Fruit fly (Drosophila melanogaster): ENCODE results near the gene CG5274.

Gene CG5274

DNA sequence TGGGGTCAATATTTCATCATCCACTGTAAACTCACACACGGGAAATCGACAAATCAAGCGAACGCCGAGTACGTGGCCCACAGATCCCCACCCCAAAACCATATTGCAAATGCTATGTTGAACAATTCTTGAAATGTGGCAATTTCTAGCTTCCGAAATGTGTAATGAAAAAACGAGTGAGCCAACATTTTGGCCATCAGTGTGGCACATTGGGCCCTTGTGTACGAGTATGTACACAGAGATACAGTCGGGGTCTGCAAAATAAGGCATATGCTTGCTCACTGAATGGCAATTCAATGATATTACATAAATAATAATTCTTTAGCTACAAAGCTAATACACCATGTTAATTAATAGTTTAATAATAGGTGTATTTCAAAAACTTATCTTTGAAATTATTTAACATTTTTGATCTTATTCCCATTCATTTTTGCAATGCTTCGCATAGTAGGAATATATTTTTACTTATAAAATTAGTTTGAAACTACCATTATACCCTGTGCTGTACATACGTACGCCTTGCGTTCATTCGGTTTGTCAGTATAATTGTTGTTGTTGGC lies 27.8 kb downstream of the CG5274 start (continued):
- TF ChIP-seq Oli (tag; optimal IDR thresholded peaks at IDR 0.05) (peak; percentile 90), sima (GFP tag; optimal IDR thresholded peaks at IDR 0.05) (peak; percentile 49), CG15073 (GFP tag; optimal IDR thresholded peaks at IDR 0.05) (peak; percentile 99), amos (GFP tag; IDR thresholded peaks at IDR 0.05; ENCODE audit: partially characterized antibody) (no peak), Mad (GFP tag; optimal IDR thresholded peaks at IDR 0.05) (peak; percentile 82), CG9215 (GFP tag; IDR thresholded peaks at IDR 0.05) (peak; percentile 83), gcm2 (GFP tag; optimal IDR thresholded peaks at IDR 0.05) (peak; percentile 66), lmd (GFP tag; IDR thresholded peaks at IDR 0.05) (peak; percentile 88), Adf1 (GFP tag; IDR thresholded peaks at IDR 0.05) (peak; percentile 66; the same call in 1 of the 2 replicates), chif (GFP tag; optimal IDR thresholded peaks at IDR 0.05) (peak; percentile 36 to 66), CG11398 (GFP tag; optimal IDR thresholded peaks at IDR 0.05) (peak; percentile 70), fd96Cb (tag; optimal IDR thresholded peaks at IDR 0.05) (peak; percentile 84), CG10366 (GFP tag; IDR thresholded peaks at IDR 0.05) (peak; percentile 78), CG4328 (GFP tag; optimal IDR thresholded peaks at IDR 0.05) (peak; percentile 87), Bteb2 (GFP tag; optimal IDR thresholded peaks at IDR 0.05) (peak; percentile 82), Ets65A (GFP tag) (peak; percentile 92), CG11456 (GFP tag; IDR thresholded peaks at IDR 0.05) (peak; percentile 83; the same call in 2 of the 3 replicates), CrebB (tag; optimal IDR thresholded peaks at IDR 0.05) (peak; percentile 77), Sry-β (GFP tag; optimal IDR thresholded peaks at IDR 0.05) (no peak), Hr39 (optimal IDR thresholded peaks at IDR 0.05) (no peak), CTCF (GFP tag; optimal IDR thresholded peaks at IDR 0.05) (peak; percentile 33), ttk (GFP tag; IDR thresholded peaks at IDR 0.05) (peak; percentile 66), CG15269 (tag; optimal IDR thresholded peaks at IDR 0.05) (peak; percentile 94), klu (GFP tag; IDR thresholded peaks at IDR 0.05) (peak; percentile 82), zfh2 (GFP tag; optimal IDR thresholded peaks at IDR 0.05) (peak; percentile 85), shn (GFP tag; optimal IDR thresholded peaks at IDR 0.05) (peak; percentile 69), Med (GFP tag) (peak; percentile 96), row (GFP tag; IDR thresholded peaks at IDR 0.05) (peak; percentile 94), wek (GFP tag; optimal IDR thresholded peaks at IDR 0.05) (peak; percentile 26), dati (GFP tag; IDR thresholded peaks at IDR 0.05) (no peak; the same call in 1 of the 2 replicates), CG11093 (GFP tag; IDR thresholded peaks at IDR 0.05) (peak; percentile 85), ATbp (GFP tag; optimal IDR thresholded peaks at IDR 0.05) (peak; percentile 80), CG1602 (GFP tag; optimal IDR thresholded peaks at IDR 0.05) (peak; percentile 81), chm (GFP tag; IDR thresholded peaks at IDR 0.05) (peak; percentile 79), tx (GFP tag; optimal IDR thresholded peaks at IDR 0.05) (peak; percentile 74), ranshi (GFP tag; IDR thresholded peaks at IDR 0.05) (peak; percentile 73), CG16779 (GFP tag; IDR thresholded peaks at IDR 0.05) (peak; percentile 66), p53 (GFP tag; optimal IDR thresholded peaks at IDR 0.05) (no peak), dimm (GFP tag; IDR thresholded peaks at IDR 0.05) (0 out of 2 replicates have a peak, but pooled peaks have one; percentile 35), CG1832 (GFP tag; optimal IDR thresholded peaks at IDR 0.05) (no peak), Spps (tag; optimal IDR thresholded peaks at IDR 0.05) (peak; percentile 48), CG34376 (GFP tag; optimal IDR thresholded peaks at IDR 0.05) (peak; percentile 69), dm (GFP tag; optimal IDR thresholded peaks at IDR 0.05) (peak; percentile 66), sna (GFP tag; IDR thresholded peaks at IDR 0.05; ENCODE audit: partially characterized antibody) (no peak), sug (tag; optimal IDR thresholded peaks at IDR 0.05) (peak; percentile 89), CG32767 (GFP tag; IDR thresholded peaks at IDR 0.05) (peak; percentile 77), CG7987 (GFP tag; optimal IDR thresholded peaks at IDR 0.05) (peak; percentile 69), sim (GFP tag; IDR thresholded peaks at IDR 0.05) (peak; percentile 24; the same call in 1 of the 2 replicates), sc (optimal IDR thresholded peaks at IDR 0.05) (no peak), sc (GFP tag; optimal IDR thresholded peaks at IDR 0.05) (peak; percentile 64), CG6175 (GFP tag; IDR thresholded peaks at IDR 0.05) (0 out of 3 replicates have a peak, but pooled peaks have one; percentile 41), Doc3 (GFP tag; IDR thresholded peaks at IDR 0.05; ENCODE audit: partially characterized antibody) (no peak)

All from whole organism, embryonic.